Fruit fly (Drosophila melanogaster): ENCODE results near the gene f.

f gene

DNA sequence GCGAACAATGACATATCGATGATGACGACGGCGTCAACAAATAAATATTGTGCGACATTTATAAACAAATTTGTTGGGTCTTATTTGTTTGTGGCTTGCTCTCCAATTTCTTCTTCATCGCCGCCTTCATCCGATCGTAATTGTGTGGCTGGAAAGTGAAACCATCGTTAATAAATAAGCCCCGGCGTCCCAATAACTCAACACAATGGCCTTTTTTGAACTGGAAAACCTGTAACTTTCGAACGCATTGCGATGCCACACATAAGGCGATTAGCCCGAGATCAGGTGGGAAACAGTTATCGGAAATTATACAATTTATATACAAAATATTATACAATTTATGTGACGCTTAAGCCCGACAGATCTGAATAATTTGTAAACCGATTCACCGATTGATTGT lies 3.7 kb downstream of the f start:
- TF ChIP-seq Hr51 (GFP tag; optimal IDR thresholded peaks at IDR 0.05) (no peak), Doc2 (GFP tag; IDR thresholded peaks at IDR 0.05) (no peak), Blimp-1 (GFP tag; optimal IDR thresholded peaks at IDR 0.05) (peak; percentile 68), HLH3B (GFP tag; IDR thresholded peaks at IDR 0.05) (no peak), Xrp1 (GFP tag; IDR thresholded peaks at IDR 0.05) (no peak), fu2 (GFP tag; optimal IDR thresholded peaks at IDR 0.05) (no peak), sug (tag; optimal IDR thresholded peaks at IDR 0.05) (no peak), CG10979 (tag; optimal IDR thresholded peaks at IDR 0.05) (no peak), ase (GFP tag; IDR thresholded peaks at IDR 0.05) (no peak), CG15073 (GFP tag; optimal IDR thresholded peaks at IDR 0.05) (no peak), CG1529 (GFP tag; optimal IDR thresholded peaks at IDR 0.05) (no peak), oc (tag; optimal IDR thresholded peaks at IDR 0.05) (peak; percentile 90), Oaz (GFP tag; IDR thresholded peaks at IDR 0.05) (no peak), chn (GFP tag; optimal IDR thresholded peaks at IDR 0.05) (no peak), schlank (tag; optimal IDR thresholded peaks at IDR 0.05) (no peak), Sry-δ (GFP tag; optimal IDR thresholded peaks at IDR 0.05) (no peak), CG1792 (GFP tag; optimal IDR thresholded peaks at IDR 0.05) (no peak)

DNA sequence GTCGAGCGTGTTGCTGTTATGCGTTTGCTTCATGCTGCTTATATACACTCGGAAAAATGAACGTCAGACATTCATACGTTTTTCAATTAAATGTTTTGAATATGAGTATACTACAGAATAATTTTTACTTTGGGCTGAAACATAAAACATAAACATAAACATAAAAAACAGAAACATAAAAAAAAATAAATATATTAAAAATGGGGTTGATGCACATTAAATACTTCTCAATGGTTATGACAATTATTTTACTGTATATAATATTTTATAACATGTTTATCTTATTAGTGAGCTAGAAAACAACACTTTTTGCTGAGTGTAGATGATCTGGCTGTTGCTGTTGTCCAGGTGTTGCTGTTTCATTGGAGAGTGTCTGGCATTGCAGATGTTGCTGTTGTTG lies 4.7 kb downstream of the f start:
- TF ChIP-seq CG13624 (GFP tag; optimal IDR thresholded peaks at IDR 0.05) (no peak), CG3838 (GFP tag; optimal IDR thresholded peaks at IDR 0.05) (no peak), CG2120 (GFP tag; optimal IDR thresholded peaks at IDR 0.05) (no peak), CG8478 (optimal IDR thresholded peaks at IDR 0.05) (no peak), gce (GFP tag; IDR thresholded peaks at IDR 0.05) (no peak), Fer1 (GFP tag; optimal IDR thresholded peaks at IDR 0.05) (no peak), CG14965 (GFP tag; optimal IDR thresholded peaks at IDR 0.05; ENCODE audit: borderline replicate concordance) (no peak), pfk (GFP tag; optimal IDR thresholded peaks at IDR 0.05) (no peak), kah (GFP tag; optimal IDR thresholded peaks at IDR 0.05) (no peak), CG10462 (GFP tag; optimal IDR thresholded peaks at IDR 0.05) (no peak), odd (GFP tag; optimal IDR thresholded peaks at IDR 0.05) (no peak), Opbp (GFP tag; IDR thresholded peaks at IDR 0.05; ENCODE audit: partially characterized antibody) (no peak), Hr3 (GFP tag; optimal IDR thresholded peaks at IDR 0.05) (no peak), CG12744 (GFP tag; optimal IDR thresholded peaks at IDR 0.05) (no peak), CG3847 (GFP tag; IDR thresholded peaks at IDR 0.05) (no peak), NC2α (GFP tag; optimal IDR thresholded peaks at IDR 0.05) (no peak), CG13894 (tag; optimal IDR thresholded peaks at IDR 0.05) (no peak), Spps (tag; optimal IDR thresholded peaks at IDR 0.05) (no peak), Gug (GFP tag; IDR thresholded peaks at IDR 0.05) (no peak), sens (GFP tag) (peak; percentile 58), CG6654 (GFP tag; optimal IDR thresholded peaks at IDR 0.05) (no peak), ara (GFP tag; IDR thresholded peaks at IDR 0.05) (no peak), exex (tag; optimal IDR thresholded peaks at IDR 0.05) (no peak), CoRest (tag; optimal IDR thresholded peaks at IDR 0.05) (peak; percentile 21), zfh2 (GFP tag; optimal IDR thresholded peaks at IDR 0.05) (no peak), usp (GFP tag; optimal IDR thresholded peaks at IDR 0.05) (no peak), CG7556 (GFP tag; optimal IDR thresholded peaks at IDR 0.05) (peak; percentile 11), wor (GFP tag; IDR thresholded peaks at IDR 0.05) (0 out of 2 replicates have a peak, but pooled peaks have one; percentile 23), Dip3 (GFP tag; optimal IDR thresholded peaks at IDR 0.05) (no peak), Xbp1 (GFP tag; optimal IDR thresholded peaks at IDR 0.05) (no peak), tin (GFP tag; optimal IDR thresholded peaks at IDR 0.05) (no peak), insv (GFP tag; optimal IDR thresholded peaks at IDR 0.05) (no peak), CG18262 (tag; optimal IDR thresholded peaks at IDR 0.05) (peak; percentile 41), salm (tag; optimal IDR thresholded peaks at IDR 0.05) (no peak), CG8924 (tag; optimal IDR thresholded peaks at IDR 0.05) (no peak), ham (GFP tag; IDR thresholded peaks at IDR 0.05) (no peak), CG15073 (GFP tag; optimal IDR thresholded peaks at IDR 0.05) (no peak)

Measured in whole organism, embryonic.